Worm (Caenorhabditis elegans): Measurements from ENCODE around the gene C05D12.4.

DNA sequence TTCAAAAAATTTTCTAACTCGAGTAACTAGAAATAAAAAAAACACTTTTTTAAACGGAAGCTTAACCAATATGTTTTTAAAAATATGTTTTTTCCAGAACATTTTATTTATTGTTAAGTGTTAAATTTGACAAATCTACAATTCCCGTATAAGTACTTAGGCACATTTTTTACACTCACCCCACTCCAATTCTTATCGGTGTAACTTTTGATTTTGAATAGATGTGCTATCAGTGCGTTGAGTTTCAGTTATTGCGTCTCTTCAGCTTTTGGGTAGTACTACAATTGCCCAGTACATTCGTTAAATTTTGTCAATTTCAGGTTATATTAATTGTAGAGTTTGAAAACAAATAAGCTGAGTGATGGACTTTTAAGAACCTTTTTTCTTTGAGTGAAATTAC lies 7.7 kb upstream of the C05D12.4 start:
- TF ChIP-seq pag-3 (tag; optimal IDR thresholded peaks at IDR 0.05; ENCODE audit: borderline replicate concordance, insufficient read depth) (no peak), aly-2 (tag; optimal IDR thresholded peaks at IDR 0.05) (no peak), nhr-12 (tag; optimal IDR thresholded peaks at IDR 0.05) (no peak), nhr-85 (tag) (no peak), nhr-84 (tag; optimal IDR thresholded peaks at IDR 0.05) (no peak), lin-15B (tag; optimal IDR thresholded peaks at IDR 0.05) (no peak), lin-39 (tag; optimal IDR thresholded peaks at IDR 0.05) (no peak), nhr-237 (tag; optimal IDR thresholded peaks at IDR 0.05) (no peak), nhr-90 (tag; optimal IDR thresholded peaks at IDR 0.05; ENCODE audit: poor library complexity) (no peak), fkh-10 (GFP tag; optimal IDR thresholded peaks at IDR 0.05) (no peak), ztf-11 (tag; optimal IDR thresholded peaks at IDR 0.05) (no peak)

Measured in whole organism, L1 larva.